Fruit fly (Drosophila melanogaster): ENCODE results near the gene lmgA.

lmgA gene

DNA sequence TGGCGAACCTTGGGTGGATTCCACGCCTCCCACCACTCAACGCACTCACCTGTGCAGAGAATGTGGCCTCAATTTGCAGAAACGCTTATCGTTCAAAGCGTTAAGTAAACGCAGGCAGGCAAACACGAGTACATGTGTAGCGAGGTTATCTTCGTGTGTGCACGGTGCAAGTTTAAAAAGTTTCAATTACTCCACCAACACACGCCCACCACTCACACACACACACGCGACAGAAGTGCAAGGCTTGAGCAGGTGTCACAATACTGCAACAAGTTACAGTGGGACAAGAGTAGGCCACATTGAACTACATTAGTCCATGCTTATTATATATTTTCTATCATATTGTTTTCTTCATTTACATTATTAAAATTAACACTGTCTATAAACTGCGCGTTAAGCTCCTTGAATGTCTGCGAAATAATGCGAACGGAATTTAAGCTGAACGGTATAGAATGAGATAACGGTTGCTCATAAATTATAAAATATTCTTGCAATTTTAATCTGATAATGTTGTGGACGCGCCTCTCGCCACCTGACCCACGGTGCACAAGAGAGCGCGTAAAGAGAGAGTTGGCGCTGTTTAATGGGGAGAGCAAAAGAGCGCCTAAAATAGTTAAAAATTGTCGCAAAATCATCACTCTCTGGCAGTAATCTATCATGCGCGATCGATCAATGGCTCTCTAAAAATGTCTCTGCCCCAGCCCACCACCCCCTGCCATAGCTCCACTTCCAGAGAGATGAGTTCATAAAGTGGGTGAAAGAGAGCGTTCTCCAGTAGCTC lies 6.3 kb upstream of the lmgA start (continued):
- TF ChIP-seq Met (GFP tag; optimal IDR thresholded peaks at IDR 0.05) (peak; percentile 98), net (GFP tag; optimal IDR thresholded peaks at IDR 0.05) (peak; percentile 98), lz (GFP tag; optimal IDR thresholded peaks at IDR 0.05) (peak; percentile 98), CG8319 (GFP tag; optimal IDR thresholded peaks at IDR 0.05) (peak; percentile 97), CG6163 (GFP tag; IDR thresholded peaks at IDR 0.05) (peak; percentile 97), acj6 (GFP tag; optimal IDR thresholded peaks at IDR 0.05) (peak; percentile 98), CG16779 (tag; optimal IDR thresholded peaks at IDR 0.05) (peak; percentile 97), CG1621 (tag; optimal IDR thresholded peaks at IDR 0.05) (peak; percentile 96), Ets96B (tag; optimal IDR thresholded peaks at IDR 0.05) (peak; percentile 97), CG7368 (GFP tag; optimal IDR thresholded peaks at IDR 0.05) (peak; percentile 94), CG11762 (GFP tag; optimal IDR thresholded peaks at IDR 0.05; ENCODE audit: insufficient read depth) (peak; percentile 98), fd85E (GFP tag; optimal IDR thresholded peaks at IDR 0.05) (peak; percentile 94), spab (GFP tag; optimal IDR thresholded peaks at IDR 0.05) (peak; percentile 97), Sox14 (GFP tag; optimal IDR thresholded peaks at IDR 0.05) (peak; percentile 98), fkh (GFP tag; optimal IDR thresholded peaks at IDR 0.05) (peak; percentile 89), OdsH (GFP tag; optimal IDR thresholded peaks at IDR 0.05) (peak; percentile 98), Eip75B (GFP tag; optimal IDR thresholded peaks at IDR 0.05) (peak; percentile 97), cyc (GFP tag; optimal IDR thresholded peaks at IDR 0.05) (peak; percentile 94), Hr39 (GFP tag; optimal IDR thresholded peaks at IDR 0.05) (peak; percentile 95), CG6854 (GFP tag; optimal IDR thresholded peaks at IDR 0.05) (peak; percentile 98), eg (GFP tag; IDR thresholded peaks at IDR 0.05) (peak; percentile 97), dac (GFP tag; optimal IDR thresholded peaks at IDR 0.05) (peak; percentile 98), CG4318 (GFP tag; optimal IDR thresholded peaks at IDR 0.05) (peak; percentile 98), ss (GFP tag; optimal IDR thresholded peaks at IDR 0.05) (peak; percentile 96)

DNA sequence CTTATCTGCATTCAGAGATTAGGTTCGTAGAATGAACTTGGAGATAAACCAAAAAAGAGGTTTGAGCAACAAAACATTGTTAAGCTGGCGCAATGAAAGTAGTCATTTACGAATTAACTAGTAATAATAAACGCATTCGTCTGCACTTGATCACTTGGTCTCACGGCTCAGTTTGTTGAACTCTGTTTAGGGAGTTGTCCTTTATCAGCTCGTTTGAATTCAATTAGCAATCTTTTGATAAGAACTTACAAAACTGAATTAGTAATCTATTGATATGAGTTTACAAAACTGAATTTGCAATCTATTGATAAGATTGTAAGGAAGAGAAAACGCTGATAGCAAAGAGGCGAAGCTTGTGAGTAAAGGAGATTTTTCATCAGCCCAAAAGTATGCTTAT lies 5.7 kb upstream of the lmgA start:
- TF ChIP-seq spab (GFP tag; optimal IDR thresholded peaks at IDR 0.05) (no peak), fd59A (GFP tag; optimal IDR thresholded peaks at IDR 0.05) (no peak), Hr4 (GFP tag; optimal IDR thresholded peaks at IDR 0.05) (no peak), achi (GFP tag; optimal IDR thresholded peaks at IDR 0.05) (no peak), CG6163 (GFP tag; IDR thresholded peaks at IDR 0.05) (no peak), salr (GFP tag; optimal IDR thresholded peaks at IDR 0.05) (no peak), CG10631 (GFP tag; optimal IDR thresholded peaks at IDR 0.05) (no peak), Eip75B (GFP tag; optimal IDR thresholded peaks at IDR 0.05) (no peak), Met (GFP tag; optimal IDR thresholded peaks at IDR 0.05) (no peak), Blimp-1 (GFP tag; optimal IDR thresholded peaks at IDR 0.05) (no peak), svp (GFP tag) (no peak), net (GFP tag; optimal IDR thresholded peaks at IDR 0.05) (no peak), Sox102F (GFP tag; optimal IDR thresholded peaks at IDR 0.05) (no peak), Ets21C (GFP tag; optimal IDR thresholded peaks at IDR 0.05) (no peak), CG16779 (tag; optimal IDR thresholded peaks at IDR 0.05) (no peak)

DNA sequence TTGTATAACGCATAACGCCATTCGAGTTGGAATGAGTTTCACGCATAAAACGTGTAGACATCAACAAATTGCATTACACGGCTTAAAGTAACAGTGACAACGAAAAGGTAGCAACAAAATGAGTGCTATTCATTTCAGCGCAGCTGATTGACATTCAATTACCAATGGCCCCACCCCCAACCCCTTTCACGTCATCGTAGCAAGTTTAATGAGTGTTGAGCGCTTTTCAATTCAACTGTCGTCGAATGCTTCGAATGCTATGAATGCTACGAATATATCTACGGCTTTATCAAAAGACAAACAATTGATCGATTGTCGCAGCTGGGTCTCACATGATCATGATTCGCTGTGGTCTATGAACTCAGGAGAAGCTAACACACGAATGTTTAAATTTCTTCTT lies 5.2 kb upstream of the lmgA start:
- no peak for TF ChIP-seq cyc (GFP tag; optimal IDR thresholded peaks at IDR 0.05)
- no peak for TF ChIP-seq Gug (GFP tag; IDR thresholded peaks at IDR 0.05)
- no peak for TF ChIP-seq eg (GFP tag; IDR thresholded peaks at IDR 0.05)
- no peak for TF ChIP-seq CG6276 (GFP tag; optimal IDR thresholded peaks at IDR 0.05)
- TF ChIP-seq topi (GFP tag; optimal IDR thresholded peaks at IDR 0.05): no peak
- no peak for TF ChIP-seq Smox (GFP tag; optimal IDR thresholded peaks at IDR 0.05)
- peak; percentile 28 for TF ChIP-seq fkh (GFP tag; optimal IDR thresholded peaks at IDR 0.05)

Measured in whole organism, prepupa.